Worm (Caenorhabditis elegans) whole organism, young adult: ENCODE data around the gene brf-1.

ENCODE experiments used
- B0019.2 ChIP-seq: fragments of 200-800 bp; sonication (Bioruptor generic); conservative IDR thresholded peaks from 2 replicates; pipeline ENCODE4 v1.3.6; 2022; ENCODE audit warnings: missing genetic modification reagents, missing genetic modification characterization, missing compliant biosample characterization
- B0261.1 ChIP-seq: sonication (generic microtip); optimal IDR thresholded peaks from 2 replicates; lab custom pipeline; 2016; ENCODE audit warnings: mild to moderate bottlenecking, missing genetic modification characterization, moderate library complexity, missing compliant biosample characterization
- C06A6.2 ChIP-seq: fragments of 200-800 bp; sonication (Bioruptor generic); conservative IDR thresholded peaks from 2 replicates; pipeline ENCODE4 v1.3.6; 2022; ENCODE audit warnings: missing genetic modification characterization, missing compliant biosample characterization
- D2030.7 ChIP-seq: fragments of 200-800 bp; sonication (Bioruptor generic); IDR thresholded peaks from 2 replicates; pipeline ENCODE4 v1.3.6; 2022; ENCODE audit warnings: missing genetic modification reagents, missing genetic modification characterization, missing compliant biosample characterization
- F22D6.2 ChIP-seq: sonication (generic microtip); optimal IDR thresholded peaks from 2 replicates; lab custom pipeline; 2016; ENCODE audit warnings: mild to moderate bottlenecking, missing genetic modification characterization, missing compliant biosample characterization
- F33H1.4 ChIP-seq: fragments of 200-800 bp; sonication (Bioruptor generic); IDR thresholded peaks from 2 replicates; pipeline ENCODE4 v1.3.6; 2022; ENCODE audit warnings: missing genetic modification reagents, missing genetic modification characterization, missing compliant biosample characterization
- F52B5.7 ChIP-seq: sonication (generic microtip); optimal IDR thresholded peaks from 2 replicates; lab custom pipeline; 2016; ENCODE audit warnings: mild to moderate bottlenecking, missing genetic modification characterization, missing compliant biosample characterization
- F55B11.4 ChIP-seq: sonication (generic microtip); optimal IDR thresholded peaks from 2 replicates; lab custom pipeline; 2016; ENCODE audit warnings: missing compliant biosample characterization, missing genetic modification characterization, borderline replicate concordance; ENCODE audit not compliant: insufficient read depth
- F57C9.4 ChIP-seq: sonication (generic microtip); optimal IDR thresholded peaks from 2 replicates; lab custom pipeline; 2017; ENCODE audit warnings: mild to moderate bottlenecking, missing genetic modification characterization, missing compliant biosample characterization
- K12H6.12 ChIP-seq: fragments of 200-800 bp; sonication (Bioruptor generic); optimal IDR thresholded peaks from 2 replicates; lab custom pipeline; 2018; ENCODE audit warnings: mild to moderate bottlenecking, missing genetic modification characterization, missing compliant biosample characterization
- Y53G8AR.9 ChIP-seq: fragments of 200-800 bp; sonication (Bioruptor generic); conservative IDR thresholded peaks from 2 replicates; pipeline ENCODE4 v1.3.6; 2022; ENCODE audit warnings: missing genetic modification reagents, missing genetic modification characterization, missing compliant biosample characterization
- Y56A3A.18 ChIP-seq: fragments of 200-800 bp; sonication (Bioruptor generic); IDR thresholded peaks from 2 replicates; pipeline ENCODE4 v1.3.6; 2022; ENCODE audit warnings: missing genetic modification reagents, missing genetic modification characterization, missing compliant biosample characterization
- Y67H2A.10 ChIP-seq: fragments of 200-800 bp; sonication (Bioruptor generic); conservative IDR thresholded peaks from 2 replicates; pipeline ENCODE4 v1.3.6; 2022; ENCODE audit warnings: missing genetic modification reagents, missing genetic modification characterization, missing compliant biosample characterization
- ZK185.1 ChIP-seq: sonication (generic microtip); optimal IDR thresholded peaks from 2 replicates; lab custom pipeline; 2016; ENCODE audit warnings: mild to moderate bottlenecking, missing genetic modification characterization, missing compliant biosample characterization; ENCODE audit not compliant: poor library complexity, severe bottlenecking
- akir-1 ChIP-seq: fragments of 200-800 bp; sonication (Bioruptor generic); optimal IDR thresholded peaks from 2 replicates; lab custom pipeline; 2018; ENCODE audit warnings: mild to moderate bottlenecking, missing genetic modification characterization, moderate library complexity, missing compliant biosample characterization
- atf-7 ChIP-seq: sonication (generic microtip); optimal IDR thresholded peaks from 2 replicates; lab custom pipeline; 2017; ENCODE audit warnings: mild to moderate bottlenecking, missing genetic modification characterization, missing compliant biosample characterization
- ceh-27 ChIP-seq: fragments of 200-800 bp; sonication (Bioruptor generic); optimal IDR thresholded peaks from 2 replicates; lab custom pipeline; 2018; ENCODE audit warnings: mild to moderate bottlenecking, missing genetic modification characterization, moderate library complexity, missing compliant biosample characterization
- ceh-40 ChIP-seq: fragments of 200-800 bp; sonication (Bioruptor generic); IDR thresholded peaks from 2 replicates; pipeline ENCODE4 v1.3.6; 2022; ENCODE audit warnings: missing genetic modification characterization, missing compliant biosample characterization
- ceh-58 ChIP-seq: fragments of 200-800 bp; sonication (Bioruptor generic); IDR thresholded peaks from 2 replicates; pipeline ENCODE4 v1.3.6; 2022; ENCODE audit warnings: missing genetic modification characterization, missing compliant biosample characterization
- chd-7 ChIP-seq: sonication (generic microtip); optimal IDR thresholded peaks from 2 replicates; lab custom pipeline; 2016; ENCODE audit warnings: mild to moderate bottlenecking, missing genetic modification characterization, moderate library complexity, missing compliant biosample characterization
- efl-1 ChIP-seq: fragments of 150-350 bp; optimal IDR thresholded peaks from 2 replicates; lab custom pipeline; 2014; ENCODE audit warnings: missing biosample characterization, missing genetic modification reagents, missing genetic modification characterization
- egrh-3 ChIP-seq: fragments of 200-800 bp; sonication (Bioruptor generic); IDR thresholded peaks from 2 replicates; pipeline ENCODE4 v1.3.6; 2022; ENCODE audit warnings: missing genetic modification reagents, missing genetic modification characterization, missing compliant biosample characterization
- ekl-4 ChIP-seq: fragments of 200-800 bp; sonication (Bioruptor generic); IDR thresholded peaks from 2 replicates; pipeline ENCODE4 v1.3.6; 2022; ENCODE audit warnings: missing genetic modification reagents, missing genetic modification characterization, missing compliant biosample characterization
- hlh-26 ChIP-seq: fragments of 200-800 bp; sonication (Bioruptor generic); conservative IDR thresholded peaks from 2 replicates; pipeline ENCODE4 v1.3.6; 2022; ENCODE audit warnings: missing genetic modification reagents, missing genetic modification characterization, missing compliant biosample characterization
- lin-35 ChIP-seq, 3 experiments: fragments of 150-350 bp in 2 of 3; sonication (generic microtip) in 1 of 3; optimal IDR thresholded peaks; 2 replicates each; lab custom pipeline; 2014 to 2018; ENCODE audit warnings: missing biosample characterization in 3 of 3, missing genetic modification characterization in 3 of 3, missing genetic modification reagents in 3 of 3
- mes-4 ChIP-seq: sonication (generic microtip); optimal IDR thresholded peaks from 2 replicates; lab custom pipeline; 2016; ENCODE audit warnings: missing genotype, missing genetic modification characterization, missing compliant biosample characterization
- nfya-1 ChIP-seq: sonication (generic microtip); optimal IDR thresholded peaks from 2 replicates; lab custom pipeline; 2017; ENCODE audit warnings: antibody characterized with exemption, missing compliant biosample characterization, missing genetic modification characterization, borderline replicate concordance; ENCODE audit not compliant: insufficient read depth
- nfyb-1 ChIP-seq: fragments of 200-800 bp; sonication (Bioruptor generic); IDR thresholded peaks from 2 replicates; pipeline ENCODE4 v1.3.6; 2022; ENCODE audit warnings: missing genetic modification reagents, missing genetic modification characterization, missing compliant biosample characterization
- nhr-120 ChIP-seq: fragments of 200-800 bp; sonication (Bioruptor generic); IDR thresholded peaks from 2 replicates; pipeline ENCODE4 v1.3.6; 2022; ENCODE audit warnings: missing genetic modification characterization, missing compliant biosample characterization
- nhr-90 ChIP-seq: sonication (generic microtip); optimal IDR thresholded peaks from 2 replicates; lab custom pipeline; 2016; ENCODE audit warnings: missing genotype, mild to moderate bottlenecking, missing genetic modification characterization, missing compliant biosample characterization
- pbrm-1 ChIP-seq: fragments of 200-800 bp; sonication (Bioruptor generic); IDR thresholded peaks from 2 replicates; pipeline ENCODE4 v1.3.6; 2022; ENCODE audit warnings: missing genetic modification reagents, missing genetic modification characterization, missing compliant biosample characterization
- rcor-1 ChIP-seq: fragments of 200-800 bp; sonication (Bioruptor generic); IDR thresholded peaks from 2 replicates; pipeline ENCODE4 v1.3.6; 2022; ENCODE audit warnings: missing genetic modification reagents, missing genetic modification characterization, missing compliant biosample characterization
- rec-8 ChIP-seq, 2 experiments: sonication (generic microtip); optimal IDR thresholded peaks; 2 replicates each; lab custom pipeline; 2016; ENCODE audit warnings: mild to moderate bottlenecking in 2 of 2, missing genetic modification characterization in 2 of 2, missing genetic modification reagents in 2 of 2, missing genotype in 2 of 2, missing biosample characterization in 1 of 2, missing compliant biosample characterization in 1 of 2, moderate library complexity in 1 of 2
- sdz-38 ChIP-seq: sonication (generic microtip); optimal IDR thresholded peaks from 2 replicates; lab custom pipeline; 2016; ENCODE audit warnings: missing genotype, missing genetic modification characterization, missing compliant biosample characterization
- snpc-3.4 ChIP-seq: sonication (generic microtip); optimal IDR thresholded peaks from 2 replicates; lab custom pipeline; 2017; ENCODE audit warnings: missing genetic modification characterization, mild to moderate bottlenecking, missing compliant biosample characterization, antibody characterized with exemption, moderate library complexity, missing genotype, missing genetic modification reagents
- somi-1 ChIP-seq: fragments of 200-800 bp; sonication (Bioruptor generic); optimal IDR thresholded peaks from 2 replicates; lab custom pipeline; 2018; ENCODE audit warnings: mild to moderate bottlenecking, missing genetic modification characterization, missing compliant biosample characterization
- tbp1 ChIP-seq: fragments of 200-800 bp; sonication (Bioruptor generic); optimal IDR thresholded peaks from 2 replicates; lab custom pipeline; 2018; ENCODE audit warnings: mild to moderate bottlenecking, missing genetic modification characterization, missing compliant biosample characterization
- unc-130 ChIP-seq: sonication (generic microtip); optimal IDR thresholded peaks from 2 replicates; lab custom pipeline; 2016; ENCODE audit warnings: missing genetic modification reagents, missing genetic modification characterization, missing compliant biosample characterization

brf-1 gene

ce11 chrII:7319471-7319870 lies 13.8 kb downstream of the brf-1 start (continued):
- TF ChIP-seq atf-7 (peak; percentile 60), snpc-3.4 (tag; lab: Kevin White, UChicago) (no peak), sdz-38 (no peak), akir-1 (GFP tag; lab: Kevin White, UChicago) (no peak), tbp1 (GFP tag; lab: Kevin White, UChicago) (no peak), C06A6.2 (GFP tag; lab: Robert Waterston, UW) (no peak), rec-8 (tag; optimal IDR thresholded peaks at IDR 0.05; lab: Kevin White, UChicago) (no peak)

DNA sequence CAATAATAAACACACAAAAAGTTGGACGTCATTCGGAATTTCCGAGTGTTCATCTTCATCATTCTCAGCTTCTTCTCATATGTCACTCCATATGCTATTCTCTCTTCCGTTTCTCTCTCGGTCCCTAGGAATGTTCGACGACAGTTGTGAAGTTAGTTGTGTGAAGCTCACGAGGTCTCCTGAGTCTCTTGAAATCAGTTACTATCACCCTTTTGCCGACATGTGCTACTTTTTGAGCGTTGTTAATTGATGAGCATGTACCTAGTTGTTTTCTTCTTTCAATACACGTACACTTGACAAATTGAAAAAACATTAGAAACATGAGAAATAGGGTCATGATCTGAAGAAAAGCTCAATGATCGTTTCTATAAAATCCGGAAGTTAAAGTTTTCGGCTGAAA lies 17.7 kb downstream of the brf-1 start:
- TF ChIP-seq nfyb-1 (GFP tag; lab: Robert Waterston, UW): peak; percentile 55; the same call in 1 of the 2 replicates
- TF ChIP-seq egrh-3 (GFP tag; lab: Robert Waterston, UW): no peak
- no peak for TF ChIP-seq unc-130 (GFP tag; lab: Kevin White, UChicago)
- no peak for TF ChIP-seq nhr-90
- TF ChIP-seq lin-35 (GFP tag; optimal IDR thresholded peaks at IDR 0.05; lab: Kevin White, UChicago): peak in 1 of 3 experiments; percentile 41
- no peak for TF ChIP-seq ceh-40 (GFP tag; lab: Robert Waterston, UW)
- no peak for TF ChIP-seq efl-1 (GFP tag; lab: Kevin White, UChicago)
- no peak for TF ChIP-seq tbp1 (GFP tag; lab: Kevin White, UChicago)
- no peak for TF ChIP-seq F57C9.4 (tag; lab: Kevin White, UChicago)
- 0 out of 2 replicates have a peak, but pooled peaks have one; percentile 18 for TF ChIP-seq rcor-1 (GFP tag; lab: Robert Waterston, UW)
- TF ChIP-seq mes-4 (tag; lab: Kevin White, UChicago): no peak

- TF ChIP-seq F52B5.7 (tag; lab: Kevin White, UChicago) (peak; percentile 27), ceh-58 (GFP tag; lab: Robert Waterston, UW) (0 out of 2 replicates have a peak, but pooled peaks have one; percentile 32), nfyb-1 (GFP tag; lab: Robert Waterston, UW) (0 out of 2 replicates have a peak, but pooled peaks have one; percentile 33), ekl-4 (GFP tag; lab: Robert Waterston, UW) (no peak), nfya-1 (tag; lab: Kevin White, UChicago) (no peak), tbp1 (GFP tag; lab: Kevin White, UChicago) (no peak), F33H1.4 (GFP tag; lab: Robert Waterston, UW) (0 out of 2 replicates have a peak, but pooled peaks have one; percentile 11), Y56A3A.18 (GFP tag; lab: Robert Waterston, UW) (no peak), B0261.1 (tag; lab: Kevin White, UChicago) (no peak), chd-7 (peak; percentile 26), nhr-90 (no peak), hlh-26 (GFP tag; lab: Robert Waterston, UW) (no peak), Y53G8AR.9 (GFP tag; lab: Robert Waterston, UW) (0 out of 2 replicates have a peak, but pooled peaks have one; percentile 24)
These were observed 18.3 kb downstream of the brf-1 start, which contains the start of gene F21D12.3 for ce11 chrII:7323925-7324324. F21D12.3 (minus strand) TSS chrII:7324025.

DNA sequence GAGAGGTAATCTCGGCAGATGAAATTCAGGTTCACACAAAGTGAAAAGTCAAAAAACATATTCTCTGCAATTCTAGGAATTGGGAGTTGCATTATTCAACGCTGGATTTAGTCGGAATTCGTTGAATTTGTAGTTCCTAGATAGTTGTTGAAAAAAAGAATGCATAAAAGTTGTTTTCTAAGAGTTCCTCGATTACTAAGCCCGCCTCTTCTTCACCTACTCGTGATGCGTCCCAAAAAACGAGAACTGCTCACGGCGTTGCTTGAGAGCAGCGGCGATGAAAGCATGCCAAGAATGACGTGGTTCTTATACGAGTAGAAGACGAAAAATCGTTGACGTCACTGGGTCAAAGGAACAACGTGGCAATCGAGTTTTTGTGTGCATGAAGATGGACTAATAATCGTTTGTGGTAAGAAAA lies 19.4 kb downstream of the brf-1 start:
- TF ChIP-seq pbrm-1 (GFP tag; lab: Robert Waterston, UW) (no peak), ceh-27 (peak; percentile 5), nfyb-1 (GFP tag; lab: Robert Waterston, UW) (peak; percentile 32; the same call in 1 of the 2 replicates), Y67H2A.10 (GFP tag; lab: Robert Waterston, UW) (no peak), B0019.2 (GFP tag; lab: Robert Waterston, UW) (no peak), K12H6.12 (tag; lab: Kevin White, UChicago) (peak; percentile 79), somi-1 (GFP tag; lab: Kevin White, UChicago) (peak; percentile 51), F55B11.4 (tag; lab: Kevin White, UChicago) (no peak), nhr-120 (GFP tag; lab: Robert Waterston, UW) (no peak), F22D6.2 (tag; lab: Kevin White, UChicago) (no peak), ZK185.1 (tag; lab: Kevin White, UChicago) (peak; percentile 16), atf-7 (peak; percentile 62), D2030.7 (GFP tag; lab: Robert Waterston, UW) (no peak), ceh-40 (GFP tag; lab: Robert Waterston, UW) (no peak)
